Worm (Caenorhabditis elegans): ENCODE data around the gene F57A8.6.

F57A8.6 gene

DNA sequence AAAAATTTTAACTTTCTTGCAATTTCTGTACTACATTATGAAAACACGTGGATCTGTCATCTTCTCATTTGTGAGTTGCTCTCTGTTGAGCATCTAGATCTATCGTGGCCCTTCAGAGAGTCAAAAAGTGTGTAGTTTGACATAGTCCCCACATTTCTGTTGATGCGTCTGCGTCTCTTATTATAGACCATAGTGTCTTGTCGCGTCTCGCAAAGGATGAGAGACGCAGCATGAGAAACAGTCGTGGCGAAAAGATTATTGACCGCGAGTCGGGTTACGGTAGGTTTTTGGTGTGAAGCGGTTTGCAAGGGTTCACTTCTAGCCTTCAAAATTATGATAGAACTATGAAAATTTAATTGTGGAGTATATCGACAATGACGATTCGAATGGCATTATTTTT, 31.4 kb downstream of the F57A8.6 start:
- TF ChIP-seq C34F6.9 (tag; optimal IDR thresholded peaks at IDR 0.05) (peak; percentile 84), F13H6.1 (tag; optimal IDR thresholded peaks at IDR 0.05) (peak; percentile 80), blmp-1 (tag; optimal IDR thresholded peaks at IDR 0.05; ENCODE audit: insufficient read depth) (no peak), gmeb-1 (tag; optimal IDR thresholded peaks at IDR 0.05) (peak; percentile 42), lsy-2 (tag; optimal IDR thresholded peaks at IDR 0.05) (peak; percentile 89 to 98), crh-2 (tag; optimal IDR thresholded peaks at IDR 0.05) (peak; percentile 81), sma-3 (GFP tag; optimal IDR thresholded peaks at IDR 0.05) (peak; percentile 53), egl-27 (tag; optimal IDR thresholded peaks at IDR 0.05) (peak; percentile 71), mdl-1 (tag; optimal IDR thresholded peaks at IDR 0.05) (peak in 1 of 2 experiments; percentile 71), sma-9 (GFP tag; optimal IDR thresholded peaks at IDR 0.05) (peak; percentile 95), sma-9 (tag; optimal IDR thresholded peaks at IDR 0.05) (no peak), nhr-21 (tag; optimal IDR thresholded peaks at IDR 0.05) (peak; percentile 39), ztf-4 (tag; optimal IDR thresholded peaks at IDR 0.05) (no peak), unc-39 (tag; optimal IDR thresholded peaks at IDR 0.05) (no peak), fos-1 (tag; optimal IDR thresholded peaks at IDR 0.05) (peak; percentile 46), nhr-10 (tag; optimal IDR thresholded peaks at IDR 0.05) (peak; percentile 8), unc-55 (GFP tag; optimal IDR thresholded peaks at IDR 0.05) (peak; percentile 74), ceh-16 (tag; optimal IDR thresholded peaks at IDR 0.05) (no peak), nhr-25 (tag; optimal IDR thresholded peaks at IDR 0.05) (peak; percentile 3), nhr-11 (tag; optimal IDR thresholded peaks at IDR 0.05) (no peak), peb-1 (tag; optimal IDR thresholded peaks at IDR 0.05) (no peak), lin-13 (GFP tag; optimal IDR thresholded peaks at IDR 0.05) (peak; percentile 40), zag-1 (tag; optimal IDR thresholded peaks at IDR 0.05) (peak; percentile 28), nhr-6 (tag; optimal IDR thresholded peaks at IDR 0.05) (peak; percentile 23), ceh-82 (tag; optimal IDR thresholded peaks at IDR 0.05) (no peak), ama-1 (optimal IDR thresholded peaks at IDR 0.05) (no peak), nhr-129 (tag; optimal IDR thresholded peaks at IDR 0.05) (peak; percentile 80), mab-5 (tag; optimal IDR thresholded peaks at IDR 0.05) (peak; percentile 36), lin-11 (tag; optimal IDR thresholded peaks at IDR 0.05) (peak; percentile 27), sem-4 (tag; optimal IDR thresholded peaks at IDR 0.05) (peak; percentile 4)

DNA sequence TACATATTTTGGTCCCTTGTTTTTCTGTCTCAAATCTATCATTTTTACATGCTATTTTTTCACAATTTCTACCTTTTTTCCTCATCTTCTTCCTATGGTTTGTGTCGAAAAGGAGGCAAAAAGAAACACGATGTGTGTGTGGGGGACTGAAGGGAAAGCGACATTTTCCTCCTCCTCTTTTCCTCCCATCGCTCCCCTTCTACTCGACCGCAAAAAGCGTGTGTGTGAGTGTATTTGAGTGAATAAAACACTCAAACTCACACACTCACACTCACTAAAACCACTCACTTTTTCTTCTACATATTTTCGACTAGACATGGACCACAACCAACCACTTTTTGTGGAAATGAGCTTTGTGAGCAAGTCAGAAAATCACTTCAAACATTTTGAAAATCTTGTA, 32.2 kb downstream of the F57A8.6 start:
- peak; percentile 67 for TF ChIP-seq nhr-129 (tag; optimal IDR thresholded peaks at IDR 0.05)
- TF ChIP-seq ceh-16 (tag; optimal IDR thresholded peaks at IDR 0.05): no peak
- TF ChIP-seq unc-55 (GFP tag; optimal IDR thresholded peaks at IDR 0.05): peak; percentile 65
- no peak for TF ChIP-seq skn-1 (tag; optimal IDR thresholded peaks at IDR 0.05)
- peak in 1 of 2 experiments; percentile 29 for TF ChIP-seq mdl-1 (tag; optimal IDR thresholded peaks at IDR 0.05)
- TF ChIP-seq unc-62 (GFP tag; optimal IDR thresholded peaks at IDR 0.05): no peak
- no peak for TF ChIP-seq nhr-237 (tag; optimal IDR thresholded peaks at IDR 0.05)
- TF ChIP-seq sem-4 (tag; optimal IDR thresholded peaks at IDR 0.05): peak; percentile 28
- peak; percentile 47 for TF ChIP-seq F13H6.1 (tag; optimal IDR thresholded peaks at IDR 0.05)
- TF ChIP-seq ztf-11 (tag; optimal IDR thresholded peaks at IDR 0.05): no peak
- TF ChIP-seq lsy-2 (tag; optimal IDR thresholded peaks at IDR 0.05): peak; percentile 17 to 64
- TF ChIP-seq dmd-4 (tag; optimal IDR thresholded peaks at IDR 0.05): no peak
- no peak for TF ChIP-seq nhr-25 (tag; optimal IDR thresholded peaks at IDR 0.05)
- TF ChIP-seq C34F6.9 (tag; optimal IDR thresholded peaks at IDR 0.05): peak; percentile 52
- TF ChIP-seq nhr-21 (tag; optimal IDR thresholded peaks at IDR 0.05): no peak
- no peak for TF ChIP-seq ZK546.5 (tag; optimal IDR thresholded peaks at IDR 0.05)
- TF ChIP-seq mbf-1 (tag; optimal IDR thresholded peaks at IDR 0.05): no peak
- TF ChIP-seq crh-2 (tag; optimal IDR thresholded peaks at IDR 0.05): peak; percentile 24
- no peak for TF ChIP-seq alr-1 (tag; optimal IDR thresholded peaks at IDR 0.05)
- peak; percentile 2 for TF ChIP-seq snpc-4 (tag; optimal IDR thresholded peaks at IDR 0.05)
- TF ChIP-seq unc-39 (tag; optimal IDR thresholded peaks at IDR 0.05): no peak
- no peak for TF ChIP-seq ceh-82 (tag; optimal IDR thresholded peaks at IDR 0.05)
- peak; percentile 31 for TF ChIP-seq blmp-1 (tag; optimal IDR thresholded peaks at IDR 0.05; ENCODE audit: insufficient read depth)
- no peak for TF ChIP-seq mab-5 (tag; optimal IDR thresholded peaks at IDR 0.05)
- TF ChIP-seq egl-27 (tag; optimal IDR thresholded peaks at IDR 0.05): no peak
- TF ChIP-seq sma-9 (GFP tag; optimal IDR thresholded peaks at IDR 0.05): peak; percentile 3
- TF ChIP-seq sma-9 (tag; optimal IDR thresholded peaks at IDR 0.05): no peak
- peak; percentile 42 for TF ChIP-seq nhr-6 (tag; optimal IDR thresholded peaks at IDR 0.05)
- TF ChIP-seq R02D3.7 (tag; optimal IDR thresholded peaks at IDR 0.05): no peak
- TF ChIP-seq zag-1 (tag; optimal IDR thresholded peaks at IDR 0.05): no peak

DNA sequence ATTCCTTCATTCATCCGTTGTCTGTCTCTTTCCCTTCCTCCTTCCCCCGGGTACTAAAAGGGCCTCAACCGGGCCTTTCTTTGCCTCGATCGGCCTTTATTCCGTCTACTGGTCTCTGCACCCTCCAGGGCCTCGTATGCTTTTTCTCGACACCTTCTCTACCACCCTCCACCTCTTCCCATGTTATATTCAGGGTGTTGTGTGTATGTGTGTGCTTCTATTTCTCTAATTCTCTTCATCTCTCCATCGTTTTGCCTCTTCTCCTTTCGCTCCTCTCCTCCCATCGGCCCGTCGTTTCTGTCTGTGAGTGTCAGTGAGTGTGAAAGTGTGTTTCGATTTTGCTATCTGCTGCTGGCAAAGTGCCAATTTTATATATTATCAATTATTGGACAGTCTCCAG, 33.9 kb downstream of the F57A8.6 start:
- TF ChIP-seq unc-55 (GFP tag; optimal IDR thresholded peaks at IDR 0.05): peak; percentile 65
- TF ChIP-seq Y55F3AM.14 (GFP tag; optimal IDR thresholded peaks at IDR 0.05): peak; percentile 50
- no peak for TF ChIP-seq mbf-1 (tag; optimal IDR thresholded peaks at IDR 0.05)
- no peak for TF ChIP-seq lin-39 (tag; optimal IDR thresholded peaks at IDR 0.05)
- TF ChIP-seq sma-9 (GFP tag; optimal IDR thresholded peaks at IDR 0.05): peak; percentile 81
- TF ChIP-seq sma-9 (tag; optimal IDR thresholded peaks at IDR 0.05): no peak
- no peak for TF ChIP-seq R02D3.7 (tag; optimal IDR thresholded peaks at IDR 0.05)
- no peak for TF ChIP-seq nhr-23 (tag; optimal IDR thresholded peaks at IDR 0.05)
- no peak for TF ChIP-seq ztf-4 (tag; optimal IDR thresholded peaks at IDR 0.05)
- no peak for TF ChIP-seq skn-1 (tag; optimal IDR thresholded peaks at IDR 0.05)
- no peak for TF ChIP-seq zag-1 (tag; optimal IDR thresholded peaks at IDR 0.05)
- peak; percentile 24 for TF ChIP-seq mab-5 (tag; optimal IDR thresholded peaks at IDR 0.05)
- TF ChIP-seq peb-1 (tag; optimal IDR thresholded peaks at IDR 0.05): no peak
- TF ChIP-seq egl-27 (tag; optimal IDR thresholded peaks at IDR 0.05): peak; percentile 67
- TF ChIP-seq lsy-2 (tag; optimal IDR thresholded peaks at IDR 0.05): peak; percentile 19 to 86
- TF ChIP-seq nhr-25 (tag; optimal IDR thresholded peaks at IDR 0.05): peak; percentile 76
- TF ChIP-seq nhr-10 (tag; optimal IDR thresholded peaks at IDR 0.05): no peak
- no peak for TF ChIP-seq ztf-1 (GFP tag; conservative IDR thresholded peaks at IDR 0.05)
- no peak for TF ChIP-seq elt-3 (tag; optimal IDR thresholded peaks at IDR 0.05)
- no peak for TF ChIP-seq ceh-16 (tag; optimal IDR thresholded peaks at IDR 0.05)
- peak; percentile 67 for TF ChIP-seq sem-4 (tag; optimal IDR thresholded peaks at IDR 0.05)
- peak; percentile 71 for TF ChIP-seq sma-3 (GFP tag; optimal IDR thresholded peaks at IDR 0.05)
- no peak for TF ChIP-seq ama-1 (optimal IDR thresholded peaks at IDR 0.05)
- no peak for TF ChIP-seq nhr-77 (tag; optimal IDR thresholded peaks at IDR 0.05)
- TF ChIP-seq gmeb-1 (tag; optimal IDR thresholded peaks at IDR 0.05): peak; percentile 47
- TF ChIP-seq lin-13 (GFP tag; optimal IDR thresholded peaks at IDR 0.05): peak; percentile 34
- TF ChIP-seq nhr-11 (tag; optimal IDR thresholded peaks at IDR 0.05): no peak
- TF ChIP-seq lin-11 (tag; optimal IDR thresholded peaks at IDR 0.05): peak; percentile 28
